Worm (Caenorhabditis elegans): ENCODE data around the gene Y49E10.18.

DNA sequence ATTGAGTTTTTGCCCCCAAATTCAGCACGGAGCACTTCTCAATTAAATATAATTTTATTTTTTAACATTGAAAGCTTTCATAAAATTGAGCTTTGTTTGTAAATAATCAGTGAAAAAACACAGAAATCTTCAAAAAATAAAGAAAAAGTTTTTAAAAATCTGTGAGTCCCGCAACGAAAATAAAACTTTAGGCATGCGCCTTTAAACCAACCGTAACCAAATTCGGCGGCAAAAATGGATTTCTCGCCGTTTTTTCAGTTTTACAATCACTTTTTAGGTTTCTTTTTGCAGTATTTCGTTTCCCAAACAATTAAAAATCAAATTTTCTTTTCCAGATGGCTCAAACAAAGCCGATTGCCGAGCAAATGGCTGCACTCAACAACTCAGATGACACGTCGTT lies 19.3 kb downstream of the Y49E10.18 start, which contains the start of gene pie-1:
- no peak for TF ChIP-seq hif-1 (tag; optimal IDR thresholded peaks at IDR 0.05)
- TF ChIP-seq skn-1 (tag; optimal IDR thresholded peaks at IDR 0.05), result no peak

Data from whole organism, L4 larva.